Worm (Caenorhabditis elegans): ENCODE results near the gene C54F6.19.
A peak's percentile ranks its signal among the peaks of the same experiment; 100 is the strongest.

The C54F6.19 gene

ce11 chrV:7587637-7588036 lies 42.4 kb downstream of the C54F6.19 start, which contains the start of the genes F19F10.11 and C50E3.5 (continued):
- TF ChIP-seq mdl-1 (tag; optimal IDR thresholded peaks at IDR 0.05) (peak in 1 of 2 experiments; percentile 32), pag-3 (tag; optimal IDR thresholded peaks at IDR 0.05; ENCODE audit: borderline replicate concordance, insufficient read depth) (peak; percentile 22)

- TF ChIP-seq mef-2 (tag; optimal IDR thresholded peaks at IDR 0.05) (no peak), lin-14 (GFP tag; optimal IDR thresholded peaks at IDR 0.05) (peak; percentile 7), fkh-10 (GFP tag; optimal IDR thresholded peaks at IDR 0.05) (peak; percentile 49)
Observed at ce11 chrV:7590454-7590853, 45.2 kb downstream of the C54F6.19 start, which contains the start of gene C50E3.6. Gene C50E3.6 (minus strand): TSS chrV:7590554.

ce11 chrV:7595132-7595531 lies 49.8 kb downstream of the C54F6.19 start:
- TF ChIP-seq nhr-12 (tag; optimal IDR thresholded peaks at IDR 0.05) (no peak), hlh-17 (GFP tag; optimal IDR thresholded peaks at IDR 0.05; ENCODE audit: borderline replicate concordance) (no peak), nhr-237 (tag; optimal IDR thresholded peaks at IDR 0.05) (no peak), lin-35 (GFP tag; optimal IDR thresholded peaks at IDR 0.05) (no peak), skn-1 (tag; optimal IDR thresholded peaks at IDR 0.05) (no peak), unc-30 (tag; optimal IDR thresholded peaks at IDR 0.05) (no peak), efl-3 (GFP tag; optimal IDR thresholded peaks at IDR 0.05) (no peak), ceh-88 (GFP tag; IDR thresholded peaks at IDR 0.05) (no peak), lin-13 (GFP tag; optimal IDR thresholded peaks at IDR 0.05) (no peak), alr-1 (tag; optimal IDR thresholded peaks at IDR 0.05; ENCODE audit: borderline replicate concordance) (no peak), mef-2 (tag; optimal IDR thresholded peaks at IDR 0.05) (no peak), C34B4.2 (tag; optimal IDR thresholded peaks at IDR 0.05) (no peak), mab-9 (GFP tag; IDR thresholded peaks at IDR 0.05) (no peak), xbp-1 (tag; optimal IDR thresholded peaks at IDR 0.05) (no peak), hlh-4 (tag; optimal IDR thresholded peaks at IDR 0.05) (no peak), pag-3 (tag; optimal IDR thresholded peaks at IDR 0.05; ENCODE audit: borderline replicate concordance, insufficient read depth) (no peak), snu-23 (GFP tag; optimal IDR thresholded peaks at IDR 0.05) (no peak), aha-1 (tag; optimal IDR thresholded peaks at IDR 0.05) (no peak), ceh-90 (tag; optimal IDR thresholded peaks at IDR 0.05) (no peak), grh-1 (GFP tag; IDR thresholded peaks at IDR 0.05) (no peak)

Measured in whole organism, L1 larva.